Fruit fly (Drosophila melanogaster): ENCODE data around the gene Vap33.

dm6 chrX:3931669-3932068 is 17.1 kb upstream of the Vap33 start:
- TF ChIP-seq EcR (GFP tag; optimal IDR thresholded peaks at IDR 0.05) (no peak), pan (optimal IDR thresholded peaks at IDR 0.05) (no peak), usp (GFP tag; optimal IDR thresholded peaks at IDR 0.05) (no peak), psq (optimal IDR thresholded peaks at IDR 0.05) (no peak), CG8478 (optimal IDR thresholded peaks at IDR 0.05) (no peak), Dll (optimal IDR thresholded peaks at IDR 0.05) (no peak)
